3 fruit fly cellular contexts compared by ENCODE assay signal in genomic region chr3R:23164134-23164533, dm6.
TF ChIP-seq lines count a peak whose summit lies in the region.

No protein-coding gene starts in this region.

TF ChIP-seq in whole organism, adult, 20 proteins besides CTCF, POLR2A, EP300 and RAD21:
- TF ChIP-seq cnc (optimal IDR thresholded peaks at IDR 0.05; lab: Kevin White, UChicago) = no peak
- TF ChIP-seq CG7101 (tag; optimal IDR thresholded peaks at IDR 0.05; lab: Kevin White, UChicago) = peak; percentile 56
- TF ChIP-seq CG11617 (GFP tag; optimal IDR thresholded peaks at IDR 0.05; lab: Kevin White, UChicago) = peak; percentile 53
- peak; percentile 29 for TF ChIP-seq CG5204 (GFP tag; optimal IDR thresholded peaks at IDR 0.05; lab: Kevin White, UChicago)
- no peak for TF ChIP-seq CG1620 (GFP tag; optimal IDR thresholded peaks at IDR 0.05; lab: Kevin White, UChicago)
- peak; percentile 62 for TF ChIP-seq CG33017 (tag; optimal IDR thresholded peaks at IDR 0.05; lab: Kevin White, UChicago)
- TF ChIP-seq kay (GFP tag; lab: Kevin White, UChicago; ENCODE audit: borderline replicate concordance) = no peak
- TF ChIP-seq bab1 (GFP tag; optimal IDR thresholded peaks at IDR 0.05; lab: Kevin White, UChicago) = no peak
- peak; percentile 27 for TF ChIP-seq Crg-1 (GFP tag; optimal IDR thresholded peaks at IDR 0.05; lab: Kevin White, UChicago)
- peak; percentile 73 for TF ChIP-seq CG12768 (GFP tag; optimal IDR thresholded peaks at IDR 0.05; lab: Kevin White, UChicago)
- no peak for TF ChIP-seq ovo (GFP tag; optimal IDR thresholded peaks at IDR 0.05; lab: Kevin White, UChicago)
- no peak for TF ChIP-seq CG14711 (tag; optimal IDR thresholded peaks at IDR 0.05; lab: Kevin White, UChicago)
- peak; percentile 21 for TF ChIP-seq Hr96 (GFP tag; optimal IDR thresholded peaks at IDR 0.05; lab: Kevin White, UChicago)
- TF ChIP-seq pad (GFP tag; optimal IDR thresholded peaks at IDR 0.05; lab: Kevin White, UChicago) = peak; percentile 24
- no peak for TF ChIP-seq toe (GFP tag; optimal IDR thresholded peaks at IDR 0.05; lab: Kevin White, UChicago)
- peak; percentile 54 for TF ChIP-seq Mnt (GFP tag; optimal IDR thresholded peaks at IDR 0.05; lab: Kevin White, UChicago)
- peak; percentile 21 for TF ChIP-seq Clk (GFP tag; optimal IDR thresholded peaks at IDR 0.05; lab: Kevin White, UChicago)
- TF ChIP-seq CG7045 (GFP tag; optimal IDR thresholded peaks at IDR 0.05; lab: Kevin White, UChicago) = peak; percentile 48
- TF ChIP-seq tj (GFP tag; optimal IDR thresholded peaks at IDR 0.05; lab: Kevin White, UChicago) = no peak
- peak; percentile 88 for TF ChIP-seq cic (GFP tag; optimal IDR thresholded peaks at IDR 0.05; lab: Kevin White, UChicago)
TF ChIP-seq in whole organism, adult: peak in this region for 12.

TF ChIP-seq in whole organism, prepupa, 60 proteins besides CTCF, POLR2A, EP300 and RAD21:
- no peak for TF ChIP-seq Gug (GFP tag; IDR thresholded peaks at IDR 0.05; lab: Robert Waterston, UW)
- TF ChIP-seq CG6163 (GFP tag; IDR thresholded peaks at IDR 0.05; lab: Robert Waterston, UW) = 0 out of 3 replicates have a peak, but pooled peaks have one; percentile 9
- no peak for TF ChIP-seq net (GFP tag; optimal IDR thresholded peaks at IDR 0.05; lab: Kevin White, UChicago)
- peak; percentile 20 for TF ChIP-seq fkh (GFP tag; optimal IDR thresholded peaks at IDR 0.05; lab: Kevin White, UChicago)
- peak; percentile 43 for TF ChIP-seq Eip78C (GFP tag; lab: Kevin White, UChicago)

TF ChIP-seq in whole organism, wandering third instar larva, 38 proteins besides CTCF, POLR2A, EP300 and RAD21:
- TF ChIP-seq h (GFP tag; optimal IDR thresholded peaks at IDR 0.05; lab: Kevin White, UChicago) = peak; percentile 37
- no peak for TF ChIP-seq CG9705 (GFP tag; optimal IDR thresholded peaks at IDR 0.05; lab: Kevin White, UChicago)
